Fruit fly (Drosophila melanogaster): ENCODE results near the gene CG13738.
A peak's percentile ranks its signal among the peaks of the same experiment; 100 is the strongest.

The CG13738 gene

DNA sequence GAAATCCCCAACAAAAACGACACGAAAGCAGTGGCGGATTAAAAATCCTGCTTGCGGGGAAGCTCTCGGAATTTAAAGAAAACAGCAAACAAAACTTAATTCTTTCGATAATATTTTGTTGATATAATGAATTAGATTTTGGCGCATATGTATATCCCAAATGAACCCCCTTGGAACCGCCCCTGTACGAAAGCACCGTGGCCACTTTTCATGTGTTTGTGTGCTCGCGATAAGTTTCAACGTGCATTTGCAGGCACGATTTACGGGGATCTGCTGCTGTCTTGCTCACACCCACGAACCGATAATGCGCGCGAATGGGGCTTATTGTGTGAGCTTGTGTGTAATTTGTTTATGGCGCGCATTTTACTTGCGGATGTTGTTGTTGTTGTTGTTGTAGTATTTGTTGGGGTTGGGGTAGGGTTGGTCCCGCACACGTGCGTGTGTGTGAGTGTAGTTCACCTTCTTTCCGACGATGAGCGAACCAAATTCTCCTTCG is 31.7 kb upstream of the CG13738 start (continued):
- peak; percentile 98 for TF ChIP-seq CG6792 (GFP tag; optimal IDR thresholded peaks at IDR 0.05)
- TF ChIP-seq CG32006 (GFP tag; optimal IDR thresholded peaks at IDR 0.05), result peak; percentile 100
- peak; percentile 98 for TF ChIP-seq CG10631 (GFP tag; optimal IDR thresholded peaks at IDR 0.05)
- peak; percentile 99 for TF ChIP-seq cyc (GFP tag; optimal IDR thresholded peaks at IDR 0.05)
- peak; percentile 97 for TF ChIP-seq CG8632 (GFP tag; optimal IDR thresholded peaks at IDR 0.05)
- TF ChIP-seq CG15336 (GFP tag; IDR thresholded peaks at IDR 0.05), result peak; percentile 99
- peak; percentile 99 for TF ChIP-seq CG11902 (GFP tag; optimal IDR thresholded peaks at IDR 0.05)
- peak; percentile 99 for TF ChIP-seq Eip75B (GFP tag; optimal IDR thresholded peaks at IDR 0.05)
- TF ChIP-seq Hr38 (GFP tag; optimal IDR thresholded peaks at IDR 0.05), result peak; percentile 98
- TF ChIP-seq OdsH (GFP tag; optimal IDR thresholded peaks at IDR 0.05), result peak; percentile 99
- TF ChIP-seq fd85E (GFP tag; optimal IDR thresholded peaks at IDR 0.05), result peak; percentile 92
- peak; percentile 99 for TF ChIP-seq CG31627 (GFP tag; optimal IDR thresholded peaks at IDR 0.05)
- TF ChIP-seq CG6854 (GFP tag; optimal IDR thresholded peaks at IDR 0.05), result peak; percentile 92
- peak; percentile 96 for TF ChIP-seq Sox102F (GFP tag; optimal IDR thresholded peaks at IDR 0.05)
- peak; percentile 96 for TF ChIP-seq CG1621 (tag; optimal IDR thresholded peaks at IDR 0.05)
- TF ChIP-seq achi (GFP tag; optimal IDR thresholded peaks at IDR 0.05), result peak; percentile 98
- peak; percentile 99 for TF ChIP-seq pdm3 (GFP tag; optimal IDR thresholded peaks at IDR 0.05)
- peak; percentile 98 for TF ChIP-seq CG4318 (GFP tag; optimal IDR thresholded peaks at IDR 0.05)
- peak; percentile 98 for TF ChIP-seq topi (GFP tag; optimal IDR thresholded peaks at IDR 0.05)
- peak; percentile 89 for TF ChIP-seq fkh (GFP tag; optimal IDR thresholded peaks at IDR 0.05)
- peak; percentile 98 for TF ChIP-seq lz (GFP tag; optimal IDR thresholded peaks at IDR 0.05)
- peak; percentile 100 for TF ChIP-seq Eip78C (GFP tag)
- peak; percentile 99 for TF ChIP-seq Sox14 (GFP tag; optimal IDR thresholded peaks at IDR 0.05)
- peak; percentile 94 for TF ChIP-seq CG3032 (tag; optimal IDR thresholded peaks at IDR 0.05)
- TF ChIP-seq spab (GFP tag; optimal IDR thresholded peaks at IDR 0.05), result peak; percentile 96
- peak; percentile 98 for TF ChIP-seq Sox15 (GFP tag; optimal IDR thresholded peaks at IDR 0.05)
- TF ChIP-seq CG34406 (GFP tag; optimal IDR thresholded peaks at IDR 0.05), result peak; percentile 98
- peak; percentile 99 for TF ChIP-seq CG3919 (GFP tag; optimal IDR thresholded peaks at IDR 0.05)
- peak; percentile 97 for TF ChIP-seq Gug (GFP tag; IDR thresholded peaks at IDR 0.05)
- peak; percentile 99 for TF ChIP-seq acj6 (GFP tag; optimal IDR thresholded peaks at IDR 0.05)

- TF ChIP-seq Ets21C (GFP tag; optimal IDR thresholded peaks at IDR 0.05) (no peak), dac (GFP tag; optimal IDR thresholded peaks at IDR 0.05) (peak; percentile 21), CG10631 (GFP tag; optimal IDR thresholded peaks at IDR 0.05) (peak; percentile 1), CG3032 (tag; optimal IDR thresholded peaks at IDR 0.05) (no peak), CG16779 (tag; optimal IDR thresholded peaks at IDR 0.05) (no peak), fd59A (GFP tag; optimal IDR thresholded peaks at IDR 0.05) (no peak), CG6276 (GFP tag; optimal IDR thresholded peaks at IDR 0.05) (no peak), CG11294 (GFP tag; IDR thresholded peaks at IDR 0.05) (no peak), spab (GFP tag; optimal IDR thresholded peaks at IDR 0.05) (no peak), CG6792 (GFP tag; optimal IDR thresholded peaks at IDR 0.05) (no peak), CG9139 (GFP tag; optimal IDR thresholded peaks at IDR 0.05) (peak; percentile 26), CG31627 (GFP tag; optimal IDR thresholded peaks at IDR 0.05) (no peak), Eip93F (GFP tag; optimal IDR thresholded peaks at IDR 0.05) (no peak), Hr4 (GFP tag; optimal IDR thresholded peaks at IDR 0.05) (no peak), achi (GFP tag; optimal IDR thresholded peaks at IDR 0.05) (no peak), fd85E (GFP tag; optimal IDR thresholded peaks at IDR 0.05) (peak; percentile 4), CG8632 (GFP tag; optimal IDR thresholded peaks at IDR 0.05) (peak; percentile 16), Lpt (GFP tag; optimal IDR thresholded peaks at IDR 0.05) (peak; percentile 13), topi (GFP tag; optimal IDR thresholded peaks at IDR 0.05) (peak; percentile 5), CG6854 (GFP tag; optimal IDR thresholded peaks at IDR 0.05) (no peak), OdsH (GFP tag; optimal IDR thresholded peaks at IDR 0.05) (no peak), vri (GFP tag; optimal IDR thresholded peaks at IDR 0.05) (peak; percentile 26), CG11762 (GFP tag; optimal IDR thresholded peaks at IDR 0.05; ENCODE audit: insufficient read depth) (no peak), CG4318 (GFP tag; optimal IDR thresholded peaks at IDR 0.05) (no peak), CG6163 (GFP tag; IDR thresholded peaks at IDR 0.05) (peak; percentile 95), Sox14 (GFP tag; optimal IDR thresholded peaks at IDR 0.05) (peak; percentile 35), Sox15 (GFP tag; optimal IDR thresholded peaks at IDR 0.05) (no peak), svp (GFP tag) (no peak), CG6808 (GFP tag; optimal IDR thresholded peaks at IDR 0.05) (no peak), lz (GFP tag; optimal IDR thresholded peaks at IDR 0.05) (no peak), net (GFP tag; optimal IDR thresholded peaks at IDR 0.05) (peak; percentile 21), Met (GFP tag; optimal IDR thresholded peaks at IDR 0.05) (peak; percentile 5), Sox102F (GFP tag; optimal IDR thresholded peaks at IDR 0.05) (no peak), Eip75B (GFP tag; optimal IDR thresholded peaks at IDR 0.05) (no peak), fkh (GFP tag; optimal IDR thresholded peaks at IDR 0.05) (peak; percentile 24), Hr38 (GFP tag; optimal IDR thresholded peaks at IDR 0.05) (no peak), salr (GFP tag; optimal IDR thresholded peaks at IDR 0.05) (peak in 1 of 2 experiments; percentile 33)
These were observed 30.7 kb upstream of the CG13738 start for dm6 chr3L:14004041-14004407.

Data from whole organism, prepupa.